Worm (Caenorhabditis elegans) whole organism, L2 larva: Measurements from ENCODE around the gene W05E10.1.

Source experiments
- C34F6.9 ChIP-seq: fragments of 150-350 bp; optimal IDR thresholded peaks from 2 replicates; lab custom pipeline; 2014; ENCODE audit warnings: missing biosample characterization, missing genetic modification characterization
- F13H6.1 ChIP-seq: sonication (generic microtip); optimal IDR thresholded peaks from 2 replicates; lab custom pipeline; 2016; ENCODE audit warnings: missing genetic modification characterization, missing compliant biosample characterization
- R02D3.7 ChIP-seq: fragments of 150-350 bp; optimal IDR thresholded peaks from 2 replicates; lab custom pipeline; 2014; ENCODE audit warnings: missing biosample characterization, missing genetic modification characterization
- aly-2 ChIP-seq: fragments of 150-350 bp; optimal IDR thresholded peaks from 2 replicates; lab custom pipeline; 2014; ENCODE audit warnings: missing biosample characterization, missing genetic modification characterization
- ama-1 ChIP-seq: fragments of 150-350 bp; optimal IDR thresholded peaks from 2 replicates; lab custom pipeline; 2018; ENCODE audit warnings: inconsistent platforms
- blmp-1 ChIP-seq: sonication (generic microtip); optimal IDR thresholded peaks from 2 replicates; lab custom pipeline; 2017; ENCODE audit warnings: missing genetic modification characterization, mild to moderate bottlenecking, missing compliant biosample characterization, antibody characterized with exemption, moderate library complexity; ENCODE audit not compliant: insufficient read depth
- ceh-82 ChIP-seq: fragments of 150-350 bp; optimal IDR thresholded peaks from 2 replicates; lab custom pipeline; 2014; ENCODE audit warnings: missing biosample characterization, missing genetic modification characterization
- crh-2 ChIP-seq: sonication (generic microtip); optimal IDR thresholded peaks from 2 replicates; lab custom pipeline; 2017; ENCODE audit warnings: missing biosample characterization, missing genetic modification characterization
- egl-27 ChIP-seq: sonication (generic microtip); optimal IDR thresholded peaks from 3 replicates; lab custom pipeline; 2017; ENCODE audit warnings: missing biosample characterization, missing genetic modification reagents, missing genetic modification characterization
- elt-1 ChIP-seq: fragments of 150-350 bp; optimal IDR thresholded peaks from 2 replicates; lab custom pipeline; 2014; ENCODE audit warnings: missing biosample characterization, missing genetic modification characterization
- elt-3 ChIP-seq: sonication (generic microtip); optimal IDR thresholded peaks from 2 replicates; lab custom pipeline; 2017; ENCODE audit warnings: missing biosample characterization, missing genetic modification characterization
- lin-11 ChIP-seq: fragments of 150-350 bp; sonication (generic microtip); optimal IDR thresholded peaks from 2 replicates; lab custom pipeline; 2014; ENCODE audit warnings: missing biosample characterization, missing genetic modification characterization, inconsistent platforms, mixed read lengths
- lin-13 ChIP-seq: fragments of 150-350 bp; optimal IDR thresholded peaks from 2 replicates; lab custom pipeline; 2014; ENCODE audit warnings: missing biosample characterization, missing genetic modification reagents, missing genetic modification characterization
- lin-39 ChIP-seq: fragments of 150-350 bp; optimal IDR thresholded peaks from 2 replicates; lab custom pipeline; 2014; ENCODE audit warnings: missing biosample characterization, missing genetic modification reagents, missing genetic modification characterization
- lsy-2 ChIP-seq, 2 experiments: fragments of 150-350 bp in 1 of 2; sonication (generic microtip) in 1 of 2; optimal IDR thresholded peaks; 2 replicates each; lab custom pipeline; 2014 to 2017; ENCODE audit warnings: missing biosample characterization in 2 of 2, missing genetic modification characterization in 2 of 2
- mab-5 ChIP-seq: fragments of 150-350 bp; optimal IDR thresholded peaks from 2 replicates; lab custom pipeline; 2014; ENCODE audit warnings: missing biosample characterization, missing genetic modification characterization
- nhr-10 ChIP-seq: sonication (generic microtip); optimal IDR thresholded peaks from 2 replicates; lab custom pipeline; 2017; ENCODE audit warnings: missing biosample characterization, missing genetic modification characterization
- nhr-11 ChIP-seq: fragments of 150-350 bp; optimal IDR thresholded peaks from 2 replicates; lab custom pipeline; 2014; ENCODE audit warnings: missing biosample characterization, missing genetic modification characterization
- nhr-12 ChIP-seq: fragments of 150-350 bp; optimal IDR thresholded peaks from 2 replicates; lab custom pipeline; 2014; ENCODE audit warnings: missing biosample characterization, missing genetic modification characterization
- nhr-21 ChIP-seq: fragments of 150-350 bp; optimal IDR thresholded peaks from 2 replicates; lab custom pipeline; 2014; ENCODE audit warnings: missing biosample characterization, missing genetic modification characterization
- nhr-23 ChIP-seq: fragments of 150-350 bp; optimal IDR thresholded peaks from 2 replicates; lab custom pipeline; 2014; ENCODE audit warnings: missing biosample characterization, missing genetic modification reagents, missing genetic modification characterization
- nhr-237 ChIP-seq: fragments of 150-350 bp; optimal IDR thresholded peaks from 2 replicates; lab custom pipeline; 2014; ENCODE audit warnings: missing biosample characterization, missing genetic modification characterization
- nhr-25 ChIP-seq: fragments of 150-350 bp; sonication (generic microtip); optimal IDR thresholded peaks from 3 replicates; lab custom pipeline; 2014; ENCODE audit warnings: missing biosample characterization, missing genetic modification characterization
- nhr-6 ChIP-seq: fragments of 150-350 bp; optimal IDR thresholded peaks from 2 replicates; lab custom pipeline; 2014; ENCODE audit warnings: missing biosample characterization, missing genetic modification characterization
- peb-1 ChIP-seq: fragments of 150-350 bp; optimal IDR thresholded peaks from 2 replicates; lab custom pipeline; 2014; ENCODE audit warnings: missing biosample characterization, missing genetic modification characterization
- sma-3 ChIP-seq: sonication (generic microtip); optimal IDR thresholded peaks from 2 replicates; lab custom pipeline; 2016; ENCODE audit warnings: missing genetic modification reagents, missing genetic modification characterization, missing compliant biosample characterization
- sma-9 ChIP-seq, 2 experiments: fragments of 150-350 bp in 1 of 2; sonication (generic microtip) in 1 of 2; optimal IDR thresholded peaks; 2 replicates each; lab custom pipeline; 2014 to 2016; ENCODE audit warnings: missing genetic modification characterization in 2 of 2, mild to moderate bottlenecking in 1 of 2, missing biosample characterization in 1 of 2, missing compliant biosample characterization in 1 of 2, missing genetic modification reagents in 1 of 2, moderate library complexity in 1 of 2
- unc-39 ChIP-seq: fragments of 150-350 bp; optimal IDR thresholded peaks from 2 replicates; lab custom pipeline; 2014; ENCODE audit warnings: missing biosample characterization, missing genetic modification characterization
- unc-55 ChIP-seq: fragments of 150-350 bp; sonication (generic microtip); optimal IDR thresholded peaks from 3 replicates; lab custom pipeline; 2014; ENCODE audit warnings: missing biosample characterization, missing genetic modification reagents, missing genetic modification characterization
- unc-62 ChIP-seq: fragments of 150-350 bp; optimal IDR thresholded peaks from 2 replicates; lab custom pipeline; 2014; ENCODE audit warnings: missing biosample characterization, missing genetic modification reagents, missing genetic modification characterization
- zag-1 ChIP-seq: fragments of 150-350 bp; optimal IDR thresholded peaks from 2 replicates; lab custom pipeline; 2014; ENCODE audit warnings: missing biosample characterization, missing genetic modification characterization
- ztf-1 ChIP-seq: fragments of 200-800 bp; sonication (Bioruptor generic); conservative IDR thresholded peaks from 2 replicates; pipeline ENCODE4 v1.3.6; 2022; ENCODE audit warnings: missing genetic modification characterization, missing compliant biosample characterization
- ztf-4 ChIP-seq: fragments of 150-350 bp; optimal IDR thresholded peaks from 2 replicates; lab custom pipeline; 2014; ENCODE audit warnings: missing biosample characterization, missing genetic modification characterization

The W05E10.1 gene

DNA sequence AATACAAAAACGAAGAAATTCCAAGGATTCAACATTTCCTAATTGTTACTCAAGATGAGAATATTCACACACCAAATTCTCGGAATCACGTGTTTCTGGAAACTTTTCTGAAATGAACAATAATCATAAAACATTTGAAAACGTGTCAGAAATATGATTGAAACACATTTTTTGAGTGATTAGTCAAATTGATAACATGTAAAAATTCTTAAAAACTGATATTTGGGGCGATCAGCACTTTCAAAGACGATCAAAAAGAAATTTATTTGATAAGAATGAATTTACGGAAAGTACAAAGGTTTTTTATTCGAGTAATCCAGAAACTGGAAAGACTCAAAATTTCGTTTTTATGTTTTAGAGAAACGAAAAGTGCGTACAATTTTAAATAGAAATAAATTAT, 24.3 kb upstream of the W05E10.1 start, which contains the start of gene tre-3:
TSS of gene tre-3 (minus strand) at position 107 of the 400 bp plus-strand sequence.
- TF ChIP-seq blmp-1 (tag; lab: Kevin White, UChicago) (no peak), unc-62 (GFP tag; lab: Kevin White, UChicago) (no peak), elt-3 (no peak), nhr-12 (tag; lab: Kevin White, UChicago) (no peak), unc-39 (no peak), nhr-237 (tag; lab: Kevin White, UChicago) (no peak), lsy-2 (tag; optimal IDR thresholded peaks at IDR 0.05; lab: Kevin White, UChicago) (no peak), lin-13 (GFP tag; lab: Kevin White, UChicago) (no peak), zag-1 (tag; lab: Kevin White, UChicago) (no peak), ztf-1 (GFP tag; lab: Robert Waterston, UW) (no peak), crh-2 (tag; lab: Kevin White, UChicago) (no peak), lin-39 (tag; lab: Kevin White, UChicago) (no peak)

- TF ChIP-seq blmp-1 (tag; lab: Kevin White, UChicago): no peak
- no peak for TF ChIP-seq unc-55 (GFP tag; lab: Kevin White, UChicago)
- no peak for TF ChIP-seq lsy-2 (tag; optimal IDR thresholded peaks at IDR 0.05; lab: Kevin White, UChicago)
- no peak for TF ChIP-seq nhr-25 (tag; lab: Kevin White, UChicago)
- no peak for TF ChIP-seq sma-9 (GFP tag; optimal IDR thresholded peaks at IDR 0.05; lab: Kevin White, UChicago)
- TF ChIP-seq sma-9 (tag; optimal IDR thresholded peaks at IDR 0.05; lab: Kevin White, UChicago): no peak
- TF ChIP-seq elt-1 (tag; lab: Kevin White, UChicago): no peak
- TF ChIP-seq unc-62 (GFP tag; lab: Kevin White, UChicago): no peak
- TF ChIP-seq nhr-23 (tag; lab: Kevin White, UChicago): no peak
- no peak for TF ChIP-seq C34F6.9 (tag; lab: Kevin White, UChicago)
- TF ChIP-seq ztf-4 (tag; lab: Kevin White, UChicago): no peak
- TF ChIP-seq lin-11 (tag; lab: Kevin White, UChicago): no peak
- TF ChIP-seq lin-13 (GFP tag; lab: Kevin White, UChicago): no peak
- no peak for TF ChIP-seq lin-39 (tag; lab: Kevin White, UChicago)
- no peak for TF ChIP-seq ceh-82 (tag; lab: Kevin White, UChicago)
Measured at ce11 chrV:11711751-11712150, 20.3 kb upstream of the W05E10.1 start.

ce11 chrV:11706353-11706752, 14.9 kb upstream of the W05E10.1 start:
- no peak for TF ChIP-seq ztf-4 (tag; lab: Kevin White, UChicago)
- TF ChIP-seq nhr-10: no peak
- no peak for TF ChIP-seq nhr-237 (tag; lab: Kevin White, UChicago)
- TF ChIP-seq lsy-2 (tag; optimal IDR thresholded peaks at IDR 0.05; lab: Kevin White, UChicago): no peak
- TF ChIP-seq egl-27 (tag; lab: Kevin White, UChicago): no peak
- no peak for TF ChIP-seq ama-1 (lab: Kevin White, UChicago)
- TF ChIP-seq F13H6.1 (tag; lab: Kevin White, UChicago): no peak
- TF ChIP-seq nhr-12 (tag; lab: Kevin White, UChicago): no peak
- TF ChIP-seq ceh-82 (tag; lab: Kevin White, UChicago): no peak
- TF ChIP-seq aly-2 (tag; lab: Kevin White, UChicago): no peak
- no peak for TF ChIP-seq R02D3.7 (tag; lab: Kevin White, UChicago)
- TF ChIP-seq elt-1 (tag; lab: Kevin White, UChicago): no peak

DNA sequence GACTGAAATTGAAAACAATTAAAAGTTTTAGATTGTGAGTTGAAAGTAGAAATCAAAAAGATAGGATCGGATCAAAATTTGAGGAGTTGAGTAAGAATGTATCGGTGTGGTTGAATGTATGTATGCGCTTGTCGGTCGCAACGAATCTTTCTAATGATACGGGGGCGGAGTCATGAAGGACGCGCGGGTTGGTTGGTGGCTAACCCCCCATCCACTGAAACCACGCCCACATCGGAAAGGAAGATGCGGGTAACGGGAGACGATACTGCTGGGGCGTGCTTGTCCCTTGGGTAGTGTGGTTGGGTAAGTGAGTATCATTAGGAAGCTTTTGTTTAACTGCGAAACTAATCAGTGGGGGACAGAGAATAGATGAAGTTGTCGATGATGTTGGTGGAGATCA, 13.9 kb upstream of the W05E10.1 start, which contains the start of gene ceh-32:
TSS of gene ceh-32 (minus strand) at position 2 of the 400 bp plus-strand sequence.
- TF ChIP-seq ceh-82 (tag; lab: Kevin White, UChicago): no peak
- no peak for TF ChIP-seq sma-3 (GFP tag; lab: Kevin White, UChicago)
- TF ChIP-seq nhr-11 (tag; lab: Kevin White, UChicago): no peak
- no peak for TF ChIP-seq mab-5 (tag; lab: Kevin White, UChicago)
- TF ChIP-seq C34F6.9 (tag; lab: Kevin White, UChicago): no peak
- TF ChIP-seq R02D3.7 (tag; lab: Kevin White, UChicago): no peak
- TF ChIP-seq nhr-6 (tag; lab: Kevin White, UChicago): no peak

- TF ChIP-seq C34F6.9 (tag; lab: Kevin White, UChicago) (no peak), ztf-4 (tag; lab: Kevin White, UChicago) (no peak), mab-5 (tag; lab: Kevin White, UChicago) (no peak), F13H6.1 (tag; lab: Kevin White, UChicago) (no peak), nhr-23 (tag; lab: Kevin White, UChicago) (no peak), nhr-21 (tag; lab: Kevin White, UChicago) (no peak), ama-1 (lab: Kevin White, UChicago) (no peak), nhr-11 (tag; lab: Kevin White, UChicago) (no peak), R02D3.7 (tag; lab: Kevin White, UChicago) (no peak), egl-27 (tag; lab: Kevin White, UChicago) (no peak), elt-3 (no peak), nhr-10 (no peak), sma-3 (GFP tag; lab: Kevin White, UChicago) (no peak), peb-1 (no peak), unc-55 (GFP tag; lab: Kevin White, UChicago) (no peak)
Measured at ce11 chrV:11704658-11705057, 13.2 kb upstream of the W05E10.1 start.
